Worm (Caenorhabditis elegans): Measurements from ENCODE around the gene fipr-21.

DNA sequence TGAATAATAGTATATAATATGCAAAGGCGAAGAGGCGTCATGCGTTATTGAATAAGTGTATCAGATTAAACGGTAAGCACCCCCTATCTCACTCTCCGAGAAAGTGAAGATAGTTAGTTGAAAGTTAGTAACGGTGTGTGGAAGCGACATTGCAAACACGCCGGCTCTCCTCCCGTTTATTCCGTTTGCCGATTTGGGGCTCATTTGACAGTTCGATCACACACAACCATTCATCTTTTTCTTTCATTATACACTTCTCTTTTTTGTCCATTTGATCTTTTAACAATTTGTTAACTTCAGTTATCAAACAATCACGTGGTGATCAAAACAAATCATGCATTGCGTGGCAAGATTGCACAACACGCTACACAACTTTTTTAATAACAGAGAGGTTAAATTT is 25.0 kb upstream of the fipr-21 start, which contains the start of gene slc-9B.1:
- TF ChIP-seq ces-1 (GFP tag; optimal IDR thresholded peaks at IDR 0.05) (no peak), mdl-1 (tag; optimal IDR thresholded peaks at IDR 0.05) (no peak), pax-3 (tag; optimal IDR thresholded peaks at IDR 0.05) (no peak), nhr-85 (tag) (no peak), ceh-82 (tag; optimal IDR thresholded peaks at IDR 0.05) (no peak), ceh-8 (GFP tag; optimal IDR thresholded peaks at IDR 0.05) (no peak), ama-1 (optimal IDR thresholded peaks at IDR 0.05) (no peak), unc-62 (GFP tag; optimal IDR thresholded peaks at IDR 0.05) (no peak), unc-98 (GFP tag; IDR thresholded peaks at IDR 0.05) (no peak), isw-1 (GFP tag; IDR thresholded peaks at IDR 0.05) (no peak), skn-1 (tag; optimal IDR thresholded peaks at IDR 0.05) (no peak), elt-2 (tag; optimal IDR thresholded peaks at IDR 0.05) (no peak)
